Worm (Caenorhabditis elegans): Measurements from ENCODE around the gene C18C4.7.

C18C4.7 gene

ce11 chrV:5584833-5585232, 17.8 kb upstream of the C18C4.7 start, which contains the start of gene CD4.11:
Gene CD4.11, plus strand, starts transcription at chrV:5585133.
- TF ChIP-seq F49E8.2 (tag; optimal IDR thresholded peaks at IDR 0.05; ENCODE audit: insufficient read depth): no peak
- TF ChIP-seq F10E7.11 (tag; optimal IDR thresholded peaks at IDR 0.05): no peak
- no peak for TF ChIP-seq F22D6.2 (tag; optimal IDR thresholded peaks at IDR 0.05)
- TF ChIP-seq xnd-1 (tag; optimal IDR thresholded peaks at IDR 0.05): no peak
- TF ChIP-seq egl-44 (GFP tag; IDR thresholded peaks at IDR 0.05): no peak
- no peak for TF ChIP-seq nhr-90 (tag; optimal IDR thresholded peaks at IDR 0.05)
- no peak for TF ChIP-seq snpc-1.1 (tag; optimal IDR thresholded peaks at IDR 0.05; ENCODE audit: insufficient read depth)
- no peak for TF ChIP-seq K12H6.12 (tag; optimal IDR thresholded peaks at IDR 0.05)
- TF ChIP-seq dpl-1 (GFP tag; optimal IDR thresholded peaks at IDR 0.05): no peak

ce11 chrV:5584293-5584776, 17.3 kb upstream of the C18C4.7 start, which contains the start of gene pas-6:
Gene pas-6, minus strand, starts transcription at chrV:5584343.
- TF ChIP-seq madf-10 (tag; optimal IDR thresholded peaks at IDR 0.05) (no peak), F55B11.4 (tag; optimal IDR thresholded peaks at IDR 0.05; ENCODE audit: borderline replicate concordance, insufficient read depth) (no peak), B0261.1 (tag; optimal IDR thresholded peaks at IDR 0.05) (no peak), B0336.3 (GFP tag; IDR thresholded peaks at IDR 0.05) (no peak), snpc-1.1 (tag; optimal IDR thresholded peaks at IDR 0.05; ENCODE audit: insufficient read depth) (peak; percentile 39), T07F8.4 (tag; optimal IDR thresholded peaks at IDR 0.05) (no peak), ekl-4 (GFP tag; IDR thresholded peaks at IDR 0.05) (no peak), ceh-91 (GFP tag; IDR thresholded peaks at IDR 0.05) (peak; percentile 81), lin-54 (GFP tag; optimal IDR thresholded peaks at IDR 0.05) (peak; percentile 33), tbp1 (GFP tag; optimal IDR thresholded peaks at IDR 0.05) (peak; percentile 35), snpc-3.4 (tag; optimal IDR thresholded peaks at IDR 0.05) (peak; percentile 45), let-607 (tag; optimal IDR thresholded peaks at IDR 0.05) (no peak), lir-1 (GFP tag; conservative IDR thresholded peaks at IDR 0.05) (no peak), lsl-1 (GFP tag; optimal IDR thresholded peaks at IDR 0.05) (peak; percentile 93), tbx-9 (tag; optimal IDR thresholded peaks at IDR 0.05; ENCODE audit: borderline replicate concordance) (no peak), sea-2 (GFP tag; IDR thresholded peaks at IDR 0.05) (no peak), unc-62 (GFP tag; optimal IDR thresholded peaks at IDR 0.05) (no peak), madf-8 (GFP tag; conservative IDR thresholded peaks at IDR 0.05) (peak; percentile 97), madf-6 (GFP tag; IDR thresholded peaks at IDR 0.05) (peak; percentile 97), C17E4.6 (GFP tag; IDR thresholded peaks at IDR 0.05) (no peak), nhr-90 (tag; optimal IDR thresholded peaks at IDR 0.05) (no peak), F23B12.7 (tag; optimal IDR thresholded peaks at IDR 0.05; ENCODE audit: insufficient read depth) (peak; percentile 31), dox-1 (GFP tag; IDR thresholded peaks at IDR 0.05) (0 out of 2 replicates have a peak, but pooled peaks have one; percentile 5), zfh-2 (GFP tag; conservative IDR thresholded peaks at IDR 0.05) (no peak), ztf-6 (GFP tag; IDR thresholded peaks at IDR 0.05) (no peak), dpl-1 (GFP tag; optimal IDR thresholded peaks at IDR 0.05) (peak; percentile 81), hsf-1 (GFP tag; IDR thresholded peaks at IDR 0.05) (no peak), F22D6.2 (tag; optimal IDR thresholded peaks at IDR 0.05) (no peak), ztf-3 (GFP tag; optimal IDR thresholded peaks at IDR 0.05) (no peak), ets-4 (GFP tag; optimal IDR thresholded peaks at IDR 0.05) (no peak), bed-2 (GFP tag; IDR thresholded peaks at IDR 0.05) (no peak), mes-4 (tag; optimal IDR thresholded peaks at IDR 0.05) (no peak), D2030.7 (GFP tag; IDR thresholded peaks at IDR 0.05) (peak; percentile 75), ztf-28 (GFP tag; IDR thresholded peaks at IDR 0.05) (no peak), zim-3 (tag; optimal IDR thresholded peaks at IDR 0.05) (no peak), dpff-1 (tag; optimal IDR thresholded peaks at IDR 0.05) (no peak), F10E7.11 (tag; optimal IDR thresholded peaks at IDR 0.05) (no peak), Y79H2A.3 (GFP tag; conservative IDR thresholded peaks at IDR 0.05) (no peak), snpc-4 (GFP tag; optimal IDR thresholded peaks at IDR 0.05) (no peak), snpc-4 (tag; optimal IDR thresholded peaks at IDR 0.05) (peak in 3 of 4 experiments; percentile 6 to 54 (median 31)), let-526 (GFP tag; IDR thresholded peaks at IDR 0.05) (no peak), K12H6.12 (tag; optimal IDR thresholded peaks at IDR 0.05) (no peak)

All from whole organism, young adult.